Fruit fly (Drosophila melanogaster) whole organism, embryonic: ENCODE results near the gene Ctns.

Source experiments
- Bgb ChIP-seq: fragments of 200-800 bp; sonication (Bioruptor generic); IDR thresholded peaks from 2 replicates; pipeline ENCODE4 v1.3.6; 2022; ENCODE audit warnings: missing biosample characterization, missing genetic modification characterization; ENCODE audit not compliant: partially characterized antibody
- BtbVII ChIP-seq: fragments of 200-800 bp; sonication (Bioruptor generic); optimal IDR thresholded peaks from 3 replicates; lab custom pipeline; 2017; ENCODE audit warnings: missing biosample characterization, mild to moderate bottlenecking, missing genetic modification characterization
- C15 ChIP-seq: fragments of 200-800 bp; sonication (Bioruptor generic); IDR thresholded peaks from 3 replicates; pipeline ENCODE4 v1.3.6; 2022; ENCODE audit warnings: missing biosample characterization, missing genetic modification characterization
- CG10979 ChIP-seq: fragments of 200-800 bp; sonication (Bioruptor generic); optimal IDR thresholded peaks from 2 replicates; lab custom pipeline; 2018; ENCODE audit warnings: missing biosample characterization, mild to moderate bottlenecking, missing genetic modification characterization, moderate library complexity
- CG12659 ChIP-seq: fragments of 200-800 bp; sonication (Bioruptor generic); optimal IDR thresholded peaks from 3 replicates; lab custom pipeline; 2017; ENCODE audit warnings: mild to moderate bottlenecking, missing biosample characterization, missing genetic modification reagents, missing genetic modification characterization
- CG13287 ChIP-seq: fragments of 200-800 bp; sonication (Bioruptor generic); IDR thresholded peaks from 2 replicates; pipeline ENCODE4 v1.3.6; 2022; ENCODE audit warnings: missing biosample characterization, missing genetic modification characterization; ENCODE audit not compliant: partially characterized antibody
- CG14050 ChIP-seq: fragments of 200-800 bp; sonication (Bioruptor generic); IDR thresholded peaks from 3 replicates; pipeline ENCODE4 v1.3.6; 2022; ENCODE audit warnings: missing biosample characterization, missing genetic modification characterization
- CG17186 ChIP-seq: fragments of 200-800 bp; sonication (Bioruptor generic); optimal IDR thresholded peaks from 3 replicates; lab custom pipeline; 2017; ENCODE audit warnings: missing biosample characterization, missing genetic modification reagents, missing genetic modification characterization
- CG2202 ChIP-seq: fragments of 200-800 bp; sonication (Bioruptor generic); optimal IDR thresholded peaks from 2 replicates; lab custom pipeline; 2018; ENCODE audit warnings: missing biosample characterization, mild to moderate bottlenecking, missing genetic modification characterization
- CG6254 ChIP-seq: fragments of 200-800 bp; sonication (Bioruptor generic); optimal IDR thresholded peaks from 3 replicates; lab custom pipeline; 2017; ENCODE audit warnings: mild to moderate bottlenecking, missing biosample characterization, missing genetic modification reagents, missing genetic modification characterization
- CG7928 ChIP-seq: fragments of 200-800 bp; sonication (Bioruptor generic); optimal IDR thresholded peaks from 2 replicates; lab custom pipeline; 2017; ENCODE audit warnings: missing biosample characterization, mild to moderate bottlenecking, missing genetic modification characterization
- CG8281 ChIP-seq: fragments of 200-800 bp; sonication (Bioruptor generic); optimal IDR thresholded peaks from 2 replicates; lab custom pipeline; 2018; ENCODE audit warnings: missing biosample characterization, mild to moderate bottlenecking, missing genetic modification characterization, moderate library complexity
- CG9215 ChIP-seq: fragments of 200-800 bp; sonication (Bioruptor generic); IDR thresholded peaks from 2 replicates; pipeline ENCODE4 v1.3.6; 2022; ENCODE audit warnings: missing biosample characterization, missing genetic modification characterization
- CG9437 ChIP-seq: fragments of 200-800 bp; sonication (Bioruptor generic); optimal IDR thresholded peaks from 2 replicates; lab custom pipeline; 2018; ENCODE audit warnings: missing biosample characterization, mild to moderate bottlenecking, missing genetic modification characterization
- HLH54F ChIP-seq: fragments of 200-800 bp; sonication (Bioruptor generic); optimal IDR thresholded peaks from 3 replicates; lab custom pipeline; 2016; ENCODE audit warnings: missing biosample characterization, missing genetic modification characterization
- Hmx ChIP-seq: fragments of 200-800 bp; sonication (Bioruptor generic); optimal IDR thresholded peaks from 2 replicates; lab custom pipeline; 2016; ENCODE audit warnings: missing biosample characterization, missing genetic modification characterization
- MBD-R2 ChIP-seq: fragments of 200-800 bp; sonication (Bioruptor generic); IDR thresholded peaks from 2 replicates; pipeline ENCODE4 v1.3.6; 2022; ENCODE audit warnings: missing biosample characterization, missing genetic modification characterization
- NC2α ChIP-seq: fragments of 200-800 bp; sonication (Bioruptor generic); optimal IDR thresholded peaks from 2 replicates; lab custom pipeline; 2016; ENCODE audit warnings: missing biosample characterization, missing genetic modification characterization
- Neu2 ChIP-seq: fragments of 200-800 bp; sonication (Bioruptor generic); optimal IDR thresholded peaks from 3 replicates; lab custom pipeline; 2016; ENCODE audit warnings: missing biosample characterization, missing genetic modification characterization, borderline replicate concordance
- Oaz ChIP-seq: fragments of 200-800 bp; sonication (Bioruptor generic); IDR thresholded peaks from 2 replicates; pipeline ENCODE4 v1.3.6; 2022; ENCODE audit warnings: missing biosample characterization, missing genetic modification characterization
- Tbp ChIP-seq: fragments of >200 bp; optimal IDR thresholded peaks from 2 replicates; lab custom pipeline; 2018; ENCODE audit warnings: missing biosample characterization, missing genetic modification characterization
- ato ChIP-seq: fragments of 200-800 bp; sonication (Bioruptor generic); IDR thresholded peaks from 2 replicates; pipeline ENCODE4 v1.3.6; 2022; ENCODE audit warnings: missing biosample characterization, missing genetic modification characterization; ENCODE audit not compliant: partially characterized antibody
- bab2 ChIP-seq: fragments of 200-800 bp; sonication (Bioruptor generic); optimal IDR thresholded peaks from 2 replicates; lab custom pipeline; 2016; ENCODE audit warnings: missing biosample characterization, missing genetic modification characterization
- bcd ChIP-seq: fragments of 200-800 bp; sonication (Bioruptor generic); optimal IDR thresholded peaks from 2 replicates; lab custom pipeline; 2017; ENCODE audit warnings: missing biosample characterization, mild to moderate bottlenecking, missing genetic modification characterization
- chinmo ChIP-seq: fragments of 200-800 bp; sonication (Bioruptor generic); IDR thresholded peaks from 4 replicates; pipeline ENCODE4 v1.3.6; 2022; ENCODE audit warnings: missing biosample characterization, missing genetic modification characterization; ENCODE audit not compliant: partially characterized antibody
- corto ChIP-seq: fragments of 200-800 bp; sonication (Bioruptor generic); optimal IDR thresholded peaks from 2 replicates; lab custom pipeline; 2016; ENCODE audit warnings: missing biosample characterization, mild to moderate bottlenecking, missing genetic modification characterization, moderate library complexity
- crp ChIP-seq, 2 experiments: fragments of 200-800 bp; sonication (Bioruptor generic); optimal IDR thresholded peaks; 2 replicates in 1 of 2; 3 replicates in 1 of 2; lab custom pipeline; 2017; ENCODE audit warnings: missing biosample characterization in 2 of 2, missing genetic modification characterization in 2 of 2, mild to moderate bottlenecking in 1 of 2, moderate library complexity in 1 of 2
- cwo ChIP-seq: fragments of 200-800 bp; sonication (Bioruptor generic); optimal IDR thresholded peaks from 3 replicates; lab custom pipeline; 2017; ENCODE audit warnings: missing biosample characterization, missing genetic modification characterization, mild to moderate bottlenecking, moderate library complexity, missing genetic modification reagents
- eve ChIP-seq, 2 experiments: fragments of >200 bp; optimal IDR thresholded peaks; 2 replicates each; lab custom pipeline; 2017; ENCODE audit warnings: missing biosample characterization in 2 of 2, missing genetic modification characterization in 2 of 2
- ewg ChIP-seq: fragments of 200-800 bp; sonication (Bioruptor generic); optimal IDR thresholded peaks from 3 replicates; lab custom pipeline; 2017; ENCODE audit warnings: mild to moderate bottlenecking, missing biosample characterization, missing genetic modification reagents, missing genetic modification characterization
- gsb ChIP-seq: fragments of 200-800 bp; sonication (Bioruptor generic); IDR thresholded peaks from 2 replicates; pipeline ENCODE4 v1.3.6; 2022; ENCODE audit warnings: missing biosample characterization, missing genetic modification characterization
- kni ChIP-seq: fragments of 200-800 bp; sonication (Bioruptor generic); optimal IDR thresholded peaks from 3 replicates; lab custom pipeline; 2017; ENCODE audit warnings: mild to moderate bottlenecking, missing biosample characterization, missing genetic modification reagents, missing genetic modification characterization
- maf-S ChIP-seq: fragments of 200-800 bp; sonication (Bioruptor generic); optimal IDR thresholded peaks from 2 replicates; lab custom pipeline; 2016; ENCODE audit warnings: missing biosample characterization, missing genetic modification characterization
- nmo ChIP-seq: fragments of 200-800 bp; sonication (Bioruptor generic); optimal IDR thresholded peaks from 2 replicates; lab custom pipeline; 2018; ENCODE audit warnings: missing biosample characterization, mild to moderate bottlenecking, missing genetic modification characterization, moderate library complexity
- org-1 ChIP-seq: fragments of 200-800 bp; sonication (Bioruptor generic); optimal IDR thresholded peaks from 2 replicates; lab custom pipeline; 2017; ENCODE audit warnings: missing biosample characterization, missing genetic modification characterization
- p53 ChIP-seq: fragments of 200-800 bp; sonication (Bioruptor generic); optimal IDR thresholded peaks from 2 replicates; lab custom pipeline; 2016; ENCODE audit warnings: missing biosample characterization, missing genetic modification characterization
- pfk ChIP-seq: fragments of 200-800 bp; sonication (Bioruptor generic); optimal IDR thresholded peaks from 2 replicates; lab custom pipeline; 2018; ENCODE audit warnings: missing biosample characterization, mild to moderate bottlenecking, missing genetic modification characterization, moderate library complexity
- pita ChIP-seq: fragments of 200-800 bp; sonication (Bioruptor generic); optimal IDR thresholded peaks from 2 replicates; lab custom pipeline; 2017; ENCODE audit warnings: missing biosample characterization, mild to moderate bottlenecking, missing genetic modification characterization
- psq ChIP-seq: fragments of 200-800 bp; sonication (Bioruptor generic); optimal IDR thresholded peaks from 2 replicates; lab custom pipeline; 2017; ENCODE audit warnings: missing biosample characterization, missing genetic modification characterization
- ro ChIP-seq: fragments of 200-800 bp; sonication (Bioruptor generic); IDR thresholded peaks from 2 replicates; pipeline ENCODE4 v1.3.6; 2022; ENCODE audit warnings: missing biosample characterization, missing genetic modification characterization
- sim ChIP-seq: fragments of 200-800 bp; sonication (Bioruptor generic); IDR thresholded peaks from 2 replicates; pipeline ENCODE4 v1.3.6; 2022; ENCODE audit warnings: missing biosample characterization, missing genetic modification characterization
- slp2 ChIP-seq: fragments of 200-800 bp; sonication (Bioruptor generic); optimal IDR thresholded peaks from 2 replicates; lab custom pipeline; 2016; ENCODE audit warnings: missing biosample characterization, missing genetic modification characterization
- sna ChIP-seq: fragments of 200-800 bp; sonication (Bioruptor generic); IDR thresholded peaks from 2 replicates; pipeline ENCODE4 v1.3.6; 2022; ENCODE audit warnings: missing biosample characterization, missing genetic modification characterization; ENCODE audit not compliant: partially characterized antibody
- ssp ChIP-seq: fragments of 200-800 bp; sonication (Bioruptor generic); IDR thresholded peaks from 2 replicates; pipeline ENCODE4 v1.3.6; 2022; ENCODE audit warnings: missing biosample characterization, missing genetic modification characterization
- tll ChIP-seq, 2 experiments: fragments of 200-800 bp in 1 of 2; fragments of >200 bp in 1 of 2; sonication (Bioruptor generic) in 1 of 2; optimal IDR thresholded peaks; 2 replicates each; lab custom pipeline; 2017 to 2019; ENCODE audit warnings: missing biosample characterization in 2 of 2, missing genetic modification characterization in 2 of 2, mild to moderate bottlenecking in 1 of 2, moderate library complexity in 1 of 2
- ttk ChIP-seq: fragments of 200-800 bp; sonication (Bioruptor generic); IDR thresholded peaks from 2 replicates; pipeline ENCODE4 v2.1.2; 2022; ENCODE audit warnings: missing biosample characterization, missing genetic modification characterization
- vfl ChIP-seq: fragments of 200-800 bp; sonication (Bioruptor generic); optimal IDR thresholded peaks from 2 replicates; lab custom pipeline; 2016; ENCODE audit warnings: missing biosample characterization, missing genetic modification characterization
- zen ChIP-seq: fragments of 200-800 bp; sonication (Bioruptor generic); optimal IDR thresholded peaks from 3 replicates; lab custom pipeline; 2018; ENCODE audit warnings: missing biosample characterization, mild to moderate bottlenecking, missing genetic modification characterization, moderate library complexity
- zen2 ChIP-seq: fragments of 200-800 bp; sonication (Bioruptor generic); IDR thresholded peaks from 3 replicates; pipeline ENCODE4 v1.3.6; 2022; ENCODE audit warnings: missing biosample characterization, missing genetic modification characterization; ENCODE audit not compliant: partially characterized antibody

Gene Ctns

dm6 chr3R:23053936-23054335, 4.8 kb downstream of the Ctns start, which contains the start of gene p53 (continued):
- TF ChIP-seq C15 = 0 out of 3 replicates have a peak, but pooled peaks have one; percentile 27
- TF ChIP-seq vfl (GFP tag; lab: Kevin White, UChicago) = peak; percentile 39
- TF ChIP-seq p53 (GFP tag; lab: Kevin White, UChicago) = peak; percentile 48
- peak; percentile 26 for TF ChIP-seq kni (GFP tag; lab: Kevin White, UChicago)
- TF ChIP-seq ssp (GFP tag; lab: Robert Waterston, UW) = peak; percentile 37; the same call in 1 of the 2 replicates
- TF ChIP-seq nmo (GFP tag; lab: Kevin White, UChicago) = peak; percentile 67
- no peak for TF ChIP-seq Tbp (GFP tag; lab: Kevin White, UChicago)
- TF ChIP-seq cwo (GFP tag; lab: Kevin White, UChicago) = no peak
- peak; percentile 59 for TF ChIP-seq ewg (GFP tag; lab: Kevin White, UChicago)
- 0 out of 2 replicates have a peak, but pooled peaks have one; percentile 36 for TF ChIP-seq Oaz (GFP tag; lab: Robert Waterston, UW)
- peak; percentile 55; the same call in 1 of the 2 replicates for TF ChIP-seq ttk
- peak; percentile 49 for TF ChIP-seq CG10979
- peak; percentile 52 for TF ChIP-seq zen (tag; lab: Kevin White, UChicago)
- TF ChIP-seq crp (GFP tag; optimal IDR thresholded peaks at IDR 0.05; lab: Kevin White, UChicago) = peak in 1 of 2 experiments; percentile 26
- peak; percentile 62 for TF ChIP-seq CG6254 (GFP tag; lab: Kevin White, UChicago)
- peak; percentile 52 for TF ChIP-seq HLH54F (GFP tag; lab: Kevin White, UChicago)
- TF ChIP-seq pita (GFP tag; lab: Kevin White, UChicago) = no peak
- TF ChIP-seq CG17186 (GFP tag; lab: Kevin White, UChicago) = peak; percentile 73
- no peak for TF ChIP-seq Hmx (GFP tag; lab: Kevin White, UChicago)
- peak; percentile 70 for TF ChIP-seq ato (GFP tag; lab: Robert Waterston, UW)
- TF ChIP-seq ro (GFP tag; lab: Robert Waterston, UW) = no peak
- TF ChIP-seq slp2 = peak; percentile 64
- peak; percentile 66 for TF ChIP-seq CG9437
- TF ChIP-seq maf-S (GFP tag; lab: Kevin White, UChicago) = peak; percentile 68
- TF ChIP-seq CG14050 (GFP tag; lab: Robert Waterston, UW) = peak; percentile 73
- TF ChIP-seq NC2α (GFP tag; lab: Kevin White, UChicago) = peak; percentile 32
- TF ChIP-seq zen2 = peak; percentile 64; the same call in 2 of the 3 replicates
- TF ChIP-seq pfk (GFP tag; lab: Kevin White, UChicago) = peak; percentile 37
- TF ChIP-seq MBD-R2 = peak; percentile 56
- TF ChIP-seq gsb (GFP tag; lab: Robert Waterston, UW) = peak; percentile 65
- TF ChIP-seq chinmo (GFP tag; lab: Robert Waterston, UW) = 0 out of 4 replicates have a peak, but pooled peaks have one; percentile 48
- TF ChIP-seq sna (GFP tag; lab: Robert Waterston, UW) = peak; percentile 61; the same call in 1 of the 2 replicates
- peak; percentile 60 for TF ChIP-seq CG2202 (tag; lab: Kevin White, UChicago)
- peak; percentile 79 for TF ChIP-seq BtbVII (GFP tag; lab: Kevin White, UChicago)
- peak; percentile 79 for TF ChIP-seq CG13287
- TF ChIP-seq bab2 (GFP tag; lab: Kevin White, UChicago) = peak; percentile 41
- TF ChIP-seq sim (GFP tag; lab: Robert Waterston, UW) = peak; percentile 60; the same call in 1 of the 2 replicates
- TF ChIP-seq corto = no peak
- peak; percentile 73 for TF ChIP-seq CG12659 (GFP tag; lab: Kevin White, UChicago)
- no peak for TF ChIP-seq psq
- TF ChIP-seq CG8281 (tag; lab: Kevin White, UChicago) = peak; percentile 67
- TF ChIP-seq CG7928 (GFP tag; lab: Kevin White, UChicago) = peak; percentile 84
- peak; percentile 43 for TF ChIP-seq org-1
- TF ChIP-seq tll (GFP tag; optimal IDR thresholded peaks at IDR 0.05; lab: Kevin White, UChicago) = no peak
- TF ChIP-seq bcd = peak; percentile 89
- TF ChIP-seq eve (GFP tag; optimal IDR thresholded peaks at IDR 0.05; lab: Kevin White, UChicago) = no peak
- peak; percentile 76 for TF ChIP-seq Bgb (GFP tag; lab: Robert Waterston, UW)
- TF ChIP-seq Neu2 (GFP tag; lab: Kevin White, UChicago) = no peak
- 0 out of 2 replicates have a peak, but pooled peaks have one; percentile 25 for TF ChIP-seq CG9215 (GFP tag; lab: Robert Waterston, UW)
